Worm (Caenorhabditis elegans) whole organism, L4 larva: ENCODE data around the gene set-5.

Source experiments
- D1046.2 ChIP-seq: fragments of 200-800 bp; sonication (Bioruptor generic); IDR thresholded peaks from 2 replicates; pipeline ENCODE4 v1.3.6; 2022; ENCODE audit warnings: missing genetic modification characterization, missing compliant biosample characterization
- F26F4.8 ChIP-seq: fragments of 200-800 bp; sonication (Bioruptor generic); conservative IDR thresholded peaks from 2 replicates; pipeline ENCODE4 v1.3.6; 2022; ENCODE audit warnings: missing genetic modification characterization, missing compliant biosample characterization
- F37D6.2 ChIP-seq: sonication (generic microtip); optimal IDR thresholded peaks from 2 replicates; lab custom pipeline; 2016; ENCODE audit warnings: mild to moderate bottlenecking, missing genetic modification characterization, missing compliant biosample characterization
- F44E2.7 ChIP-seq: fragments of 200-800 bp; sonication (Bioruptor generic); IDR thresholded peaks from 2 replicates; pipeline ENCODE4 v2.1.2; 2022; ENCODE audit warnings: missing genetic modification characterization, missing compliant biosample characterization
- F49E8.2 ChIP-seq: sonication (generic microtip); optimal IDR thresholded peaks from 2 replicates; lab custom pipeline; 2016; ENCODE audit warnings: missing compliant biosample characterization, mild to moderate bottlenecking, missing genetic modification characterization, borderline replicate concordance
- Y105C5A.15 ChIP-seq: fragments of 200-800 bp; sonication (Bioruptor generic); IDR thresholded peaks from 2 replicates; pipeline ENCODE4 v1.3.6; 2022; ENCODE audit warnings: missing genetic modification characterization, missing compliant biosample characterization
- Y48G9A.11 ChIP-seq: fragments of 200-800 bp; sonication (Bioruptor generic); IDR thresholded peaks from 2 replicates; pipeline ENCODE4 v1.3.6; 2022; ENCODE audit warnings: missing genetic modification reagents, missing genetic modification characterization, missing compliant biosample characterization
- ZK337.2 ChIP-seq: fragments of 200-800 bp; sonication (Bioruptor generic); IDR thresholded peaks from 2 replicates; pipeline ENCODE4 v1.3.6; 2022; ENCODE audit warnings: missing genetic modification reagents, missing genetic modification characterization, missing compliant biosample characterization
- aha-1 ChIP-seq: fragments of 150-350 bp; peaks from one replicate; lab custom pipeline; 2014; ENCODE audit warnings: missing biosample characterization, missing genetic modification characterization
- ama-1 ChIP-seq: fragments of 150-350 bp; optimal IDR thresholded peaks from 2 replicates; lab custom pipeline; 2014; ENCODE audit warnings: inconsistent platforms, mixed read lengths
- arid-1 ChIP-seq: fragments of 200-800 bp; sonication (Bioruptor generic); conservative IDR thresholded peaks from 2 replicates; pipeline ENCODE4 v1.3.6; 2022; ENCODE audit warnings: missing genetic modification reagents, missing genetic modification characterization, missing compliant biosample characterization
- ceh-32 ChIP-seq: sonication (generic microtip); optimal IDR thresholded peaks from 2 replicates; lab custom pipeline; 2016; ENCODE audit warnings: mild to moderate bottlenecking, missing genetic modification characterization, missing compliant biosample characterization; ENCODE audit not compliant: poor library complexity
- ceh-82 ChIP-seq: sonication (generic microtip); optimal IDR thresholded peaks from 2 replicates; lab custom pipeline; 2017; ENCODE audit warnings: missing biosample characterization, missing genetic modification characterization
- dmd-6 ChIP-seq: fragments of 200-800 bp; sonication (Bioruptor generic); IDR thresholded peaks from 2 replicates; pipeline ENCODE4 v1.3.6; 2022; ENCODE audit warnings: missing genetic modification reagents, missing genetic modification characterization, missing compliant biosample characterization
- dmd-8 ChIP-seq: fragments of 200-800 bp; sonication (Bioruptor generic); IDR thresholded peaks from 2 replicates; pipeline ENCODE4 v1.3.6; 2022; ENCODE audit warnings: missing genetic modification characterization, missing compliant biosample characterization
- dmd-9 ChIP-seq: fragments of 200-800 bp; sonication (Bioruptor generic); IDR thresholded peaks from 2 replicates; pipeline ENCODE4 v1.3.6; 2022; ENCODE audit warnings: missing genetic modification reagents, missing genetic modification characterization, missing compliant biosample characterization
- dpl-1 ChIP-seq: fragments of 150-350 bp; optimal IDR thresholded peaks from 2 replicates; lab custom pipeline; 2014; ENCODE audit warnings: missing biosample characterization, missing genetic modification reagents, missing genetic modification characterization
- egl-43 ChIP-seq: fragments of 200-800 bp; sonication (Bioruptor generic); IDR thresholded peaks from 2 replicates; pipeline ENCODE4 v1.3.6; 2022; ENCODE audit warnings: missing genetic modification reagents, missing genetic modification characterization, missing compliant biosample characterization
- fkh-10 ChIP-seq: fragments of 150-350 bp; optimal IDR thresholded peaks from 2 replicates; lab custom pipeline; 2014; ENCODE audit warnings: missing biosample characterization, missing genetic modification reagents, missing genetic modification characterization
- gei-8 ChIP-seq: fragments of 200-800 bp; sonication (Bioruptor generic); optimal IDR thresholded peaks from 2 replicates; lab custom pipeline; 2018; ENCODE audit warnings: mild to moderate bottlenecking, missing genetic modification characterization, missing compliant biosample characterization
- hlh-11 ChIP-seq: fragments of 200-800 bp; sonication (Bioruptor generic); optimal IDR thresholded peaks from 2 replicates; lab custom pipeline; 2018; ENCODE audit warnings: mild to moderate bottlenecking, missing genetic modification characterization, missing compliant biosample characterization
- jun-1 ChIP-seq: fragments of 150-350 bp; optimal IDR thresholded peaks from 2 replicates; lab custom pipeline; 2014; ENCODE audit warnings: missing biosample characterization, missing genetic modification reagents, missing genetic modification characterization
- lim-7 ChIP-seq: fragments of 200-800 bp; sonication (Bioruptor generic); IDR thresholded peaks from 2 replicates; pipeline ENCODE4 v1.3.6; 2022; ENCODE audit warnings: missing genetic modification characterization, missing compliant biosample characterization
- lin-1 ChIP-seq: fragments of 200-800 bp; sonication (Bioruptor generic); IDR thresholded peaks from 2 replicates; pipeline ENCODE4 v1.3.6; 2022; ENCODE audit warnings: missing genetic modification reagents, missing genetic modification characterization, missing compliant biosample characterization
- lir-3 ChIP-seq: sonication (generic microtip); optimal IDR thresholded peaks from 2 replicates; lab custom pipeline; 2016; ENCODE audit warnings: mild to moderate bottlenecking, missing genetic modification characterization, missing compliant biosample characterization
- madf-9 ChIP-seq: fragments of 200-800 bp; sonication (Bioruptor generic); conservative IDR thresholded peaks from 2 replicates; pipeline ENCODE4 v1.3.6; 2022; ENCODE audit warnings: missing genetic modification reagents, missing genetic modification characterization, missing compliant biosample characterization
- mdl-1 ChIP-seq, 2 experiments: fragments of 150-350 bp in 1 of 2; sonication (generic microtip) in 1 of 2; optimal IDR thresholded peaks; 2 replicates each; lab custom pipeline; 2014 to 2017; ENCODE audit warnings: missing biosample characterization in 2 of 2, missing genetic modification characterization in 2 of 2
- mes-2 ChIP-seq: sonication (generic microtip); optimal IDR thresholded peaks from 2 replicates; lab custom pipeline; 2016; ENCODE audit warnings: missing genotype, mild to moderate bottlenecking, missing genetic modification characterization, missing compliant biosample characterization; ENCODE audit not compliant: poor library complexity, severe bottlenecking
- mxl-2 ChIP-seq: fragments of 200-800 bp; sonication (Bioruptor generic); conservative IDR thresholded peaks from 2 replicates; pipeline ENCODE4 v1.3.6; 2022; ENCODE audit warnings: missing genetic modification reagents, missing genetic modification characterization, missing compliant biosample characterization
- nhr-102 ChIP-seq: sonication (generic microtip); optimal IDR thresholded peaks from 2 replicates; lab custom pipeline; 2016; ENCODE audit warnings: mild to moderate bottlenecking, missing genetic modification characterization, moderate library complexity, missing compliant biosample characterization
- nhr-11 ChIP-seq: fragments of 150-350 bp; optimal IDR thresholded peaks from 2 replicates; lab custom pipeline; 2014; ENCODE audit warnings: missing biosample characterization, missing genetic modification characterization
- nhr-111 ChIP-seq: fragments of 200-800 bp; sonication (Bioruptor generic); optimal IDR thresholded peaks from 2 replicates; lab custom pipeline; 2018; ENCODE audit warnings: mild to moderate bottlenecking, missing genetic modification characterization, missing compliant biosample characterization
- nhr-237 ChIP-seq: sonication (generic microtip); optimal IDR thresholded peaks from 2 replicates; lab custom pipeline; 2017; ENCODE audit warnings: missing biosample characterization, missing genetic modification characterization
- nhr-41 ChIP-seq: fragments of 200-800 bp; sonication (Bioruptor generic); IDR thresholded peaks from 2 replicates; pipeline ENCODE4 v1.3.6; 2022; ENCODE audit warnings: missing genetic modification reagents, missing genetic modification characterization, missing compliant biosample characterization
- nhr-6 ChIP-seq: fragments of 150-350 bp; optimal IDR thresholded peaks from 2 replicates; lab custom pipeline; 2014; ENCODE audit warnings: missing biosample characterization, missing genetic modification characterization
- nhr-76 ChIP-seq: fragments of 150-350 bp; optimal IDR thresholded peaks from 2 replicates; lab custom pipeline; 2014; ENCODE audit warnings: missing biosample characterization, missing genetic modification characterization
- nhr-77 ChIP-seq: fragments of 150-350 bp; optimal IDR thresholded peaks from 2 replicates; lab custom pipeline; 2014; ENCODE audit warnings: missing biosample characterization, missing genetic modification characterization
- php-3 ChIP-seq: fragments of 200-800 bp; sonication (Bioruptor generic); IDR thresholded peaks from 2 replicates; pipeline ENCODE4 v1.3.6; 2022; ENCODE audit warnings: missing genetic modification reagents, missing genetic modification characterization, missing compliant biosample characterization
- rbr-2 ChIP-seq: sonication (generic microtip); optimal IDR thresholded peaks from 2 replicates; lab custom pipeline; 2016; ENCODE audit warnings: missing genotype, missing genetic modification characterization, missing compliant biosample characterization
- snpc-1.2 ChIP-seq: fragments of 200-800 bp; sonication (Bioruptor generic); IDR thresholded peaks from 2 replicates; pipeline ENCODE4 v1.3.6; 2022; ENCODE audit warnings: missing genetic modification reagents, missing genetic modification characterization, missing compliant biosample characterization
- spr-3 ChIP-seq: fragments of 200-800 bp; sonication (Bioruptor generic); optimal IDR thresholded peaks from 2 replicates; lab custom pipeline; 2018; ENCODE audit warnings: mild to moderate bottlenecking, missing genetic modification characterization, missing compliant biosample characterization
- unc-130 ChIP-seq: sonication (generic microtip); optimal IDR thresholded peaks from 2 replicates; lab custom pipeline; 2016; ENCODE audit warnings: missing genetic modification reagents, missing genetic modification characterization, missing compliant biosample characterization
- unc-39 ChIP-seq: sonication (generic microtip); optimal IDR thresholded peaks from 2 replicates; lab custom pipeline; 2017; ENCODE audit warnings: missing biosample characterization, missing genetic modification characterization
- vab-7 ChIP-seq: fragments of 200-800 bp; sonication (Bioruptor generic); IDR thresholded peaks from 2 replicates; pipeline ENCODE4 v1.3.6; 2022; ENCODE audit warnings: missing genetic modification reagents, missing genetic modification characterization, missing compliant biosample characterization
- zip-11 ChIP-seq: fragments of 200-800 bp; sonication (Bioruptor generic); IDR thresholded peaks from 2 replicates; pipeline ENCODE4 v1.3.6; 2022; ENCODE audit warnings: missing genetic modification characterization, missing compliant biosample characterization
- ztf-11 ChIP-seq: fragments of 150-350 bp; optimal IDR thresholded peaks from 2 replicates; lab custom pipeline; 2014; ENCODE audit warnings: missing biosample characterization, missing genetic modification characterization
- ztf-7 ChIP-seq: fragments of 150-350 bp; optimal IDR thresholded peaks from 2 replicates; lab custom pipeline; 2014; ENCODE audit warnings: missing biosample characterization, missing genetic modification characterization

Gene set-5

DNA sequence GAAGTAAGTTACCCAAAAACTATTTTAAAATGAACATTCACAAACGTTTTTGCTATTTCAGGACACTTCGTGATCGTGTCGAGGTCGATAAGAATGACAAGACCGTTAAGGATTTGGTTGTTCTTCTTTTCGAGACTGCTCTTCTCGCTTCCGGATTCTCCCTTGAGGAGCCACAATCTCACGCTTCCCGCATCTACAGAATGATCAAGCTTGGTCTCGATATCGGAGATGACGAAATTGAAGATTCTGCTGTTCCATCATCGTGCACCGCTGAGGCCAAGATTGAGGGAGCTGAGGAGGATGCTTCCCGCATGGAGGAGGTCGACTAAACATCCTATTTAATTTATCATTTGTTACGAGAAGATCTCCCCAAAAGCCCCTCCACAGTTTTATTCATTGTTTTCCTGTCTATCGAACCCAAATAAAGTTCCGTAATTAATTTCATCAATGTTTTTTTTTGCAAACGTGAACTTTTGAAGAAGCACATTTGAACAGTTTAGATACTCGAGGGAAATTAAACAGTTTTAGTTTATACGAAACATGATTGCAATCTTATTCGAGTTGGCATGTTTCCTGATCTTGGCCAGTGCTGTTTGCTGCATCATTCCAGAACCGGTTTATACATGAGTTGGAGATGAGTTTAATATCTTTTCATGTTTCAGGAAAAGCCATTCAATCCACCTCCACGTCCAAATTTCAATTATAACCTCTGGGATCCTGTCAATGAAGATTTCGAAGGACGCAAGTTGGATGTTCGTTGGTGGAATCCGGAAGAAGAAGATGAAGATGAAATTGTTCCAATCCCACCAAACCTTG is 10.5 kb upstream of the set-5 start, which contains the start of gene C47E8.11 (continued):
- TF ChIP-seq php-3 (GFP tag; lab: Robert Waterston, UW) = 0 out of 2 replicates have a peak, but pooled peaks have one; percentile 35
- no peak for TF ChIP-seq dmd-9 (GFP tag; lab: Robert Waterston, UW)
- TF ChIP-seq F26F4.8 (GFP tag; lab: Robert Waterston, UW) = peak; percentile 48; the same call in 1 of the 2 replicates
- peak; percentile 27 for TF ChIP-seq spr-3 (GFP tag; lab: Kevin White, UChicago)
- no peak for TF ChIP-seq lir-3 (tag; lab: Kevin White, UChicago)
- TF ChIP-seq mxl-2 (GFP tag; lab: Robert Waterston, UW) = no peak
- peak; percentile 68 for TF ChIP-seq F49E8.2 (tag; lab: Kevin White, UChicago)
- no peak for TF ChIP-seq fkh-10 (GFP tag; lab: Kevin White, UChicago)
- peak; percentile 3 for TF ChIP-seq rbr-2
- TF ChIP-seq egl-43 (GFP tag; lab: Robert Waterston, UW) = no peak
- peak; percentile 64; the same call in 1 of the 2 replicates for TF ChIP-seq Y48G9A.11 (GFP tag; lab: Robert Waterston, UW)
- TF ChIP-seq ztf-7 = no peak
- TF ChIP-seq nhr-76 (tag; lab: Kevin White, UChicago) = no peak
- TF ChIP-seq ceh-32 (tag; lab: Kevin White, UChicago) = no peak
- no peak for TF ChIP-seq unc-39 (tag; lab: Kevin White, UChicago)
- no peak for TF ChIP-seq ztf-11 (tag; lab: Kevin White, UChicago)
- 0 out of 2 replicates have a peak, but pooled peaks have one; percentile 14 for TF ChIP-seq nhr-41
- no peak for TF ChIP-seq D1046.2 (GFP tag; lab: Robert Waterston, UW)
- no peak; the same call in 1 of the 2 replicates for TF ChIP-seq dmd-6 (GFP tag; lab: Robert Waterston, UW)
- TF ChIP-seq zip-11 (GFP tag; lab: Robert Waterston, UW) = 0 out of 2 replicates have a peak, but pooled peaks have one; percentile 5
- peak; percentile 98 for TF ChIP-seq aha-1
- TF ChIP-seq ceh-82 (tag; lab: Kevin White, UChicago) = no peak
- no peak for TF ChIP-seq jun-1 (tag; lab: Kevin White, UChicago)
- no peak for TF ChIP-seq mes-2
- TF ChIP-seq snpc-1.2 (GFP tag; lab: Robert Waterston, UW) = peak; percentile 50
- TF ChIP-seq ama-1 (lab: Kevin White, UChicago) = peak; percentile 71
- no peak for TF ChIP-seq F44E2.7 (GFP tag; lab: Robert Waterston, UW)
- TF ChIP-seq F37D6.2 (tag; lab: Kevin White, UChicago) = no peak
- no peak for TF ChIP-seq nhr-237 (tag; lab: Kevin White, UChicago)
- no peak for TF ChIP-seq ZK337.2 (GFP tag; lab: Robert Waterston, UW)
- peak; percentile 9 for TF ChIP-seq dpl-1

DNA sequence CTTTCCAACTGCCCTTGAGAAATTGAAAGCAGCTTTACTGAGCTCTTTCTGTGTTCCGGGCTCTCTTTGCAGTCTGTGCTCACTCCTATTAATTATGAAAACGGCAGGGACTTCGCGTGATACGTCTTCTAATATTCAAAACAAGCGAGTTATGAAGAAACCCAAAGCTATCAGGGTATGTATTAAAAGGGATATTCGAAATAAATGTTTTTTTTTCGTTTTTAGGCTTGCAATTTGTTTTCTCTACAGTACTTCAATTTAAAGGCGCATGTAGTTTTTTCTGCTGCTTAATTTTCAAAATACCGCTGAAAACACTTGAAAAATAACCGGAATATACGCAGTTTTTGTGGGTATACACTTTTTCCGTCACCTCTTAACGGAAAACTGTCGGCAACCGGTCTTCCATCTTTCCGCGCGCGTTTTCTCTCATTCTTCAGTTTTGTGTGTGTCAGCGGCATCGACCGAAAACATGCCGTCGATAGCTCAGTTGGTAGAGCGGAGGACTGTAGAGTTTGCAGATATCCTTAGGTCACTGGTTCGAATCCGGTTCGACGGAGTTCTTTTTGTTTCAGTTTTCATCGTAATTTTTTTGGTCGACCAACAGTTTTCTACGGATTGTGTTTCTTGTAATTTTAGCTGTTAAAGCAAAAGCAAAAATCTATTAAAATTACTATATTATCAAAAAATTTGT is 9.6 kb upstream of the set-5 start, which contains the start of gene gasr-8:
gasr-8 (plus strand) TSS at position 51 of the 691 bp plus-strand sequence.
- TF ChIP-seq Y105C5A.15 (GFP tag; lab: Robert Waterston, UW) = 0 out of 2 replicates have a peak, but pooled peaks have one; percentile 15
- TF ChIP-seq D1046.2 (GFP tag; lab: Robert Waterston, UW) = no peak
- no peak for TF ChIP-seq nhr-111
- peak; percentile 62; the same call in 1 of the 2 replicates for TF ChIP-seq lim-7
- no peak for TF ChIP-seq nhr-11 (tag; lab: Kevin White, UChicago)
- TF ChIP-seq hlh-11 (tag; lab: Kevin White, UChicago) = peak; percentile 1
- TF ChIP-seq nhr-6 (tag; lab: Kevin White, UChicago) = peak; percentile 21
- peak; percentile 69 for TF ChIP-seq lin-1
- TF ChIP-seq aha-1 = peak; percentile 35
- TF ChIP-seq nhr-102 (tag; lab: Kevin White, UChicago) = peak; percentile 3
- peak; percentile 39 for TF ChIP-seq dmd-6 (GFP tag; lab: Robert Waterston, UW)
- no peak for TF ChIP-seq mdl-1 (tag; optimal IDR thresholded peaks at IDR 0.05; lab: Kevin White, UChicago)
- no peak for TF ChIP-seq nhr-77 (tag; lab: Kevin White, UChicago)
- 0 out of 2 replicates have a peak, but pooled peaks have one; percentile 22 for TF ChIP-seq madf-9 (GFP tag; lab: Robert Waterston, UW)
- peak; percentile 20 for TF ChIP-seq unc-130 (GFP tag; lab: Kevin White, UChicago)
- TF ChIP-seq arid-1 (GFP tag; lab: Robert Waterston, UW) = 0 out of 2 replicates have a peak, but pooled peaks have one; percentile 42
- 0 out of 2 replicates have a peak, but pooled peaks have one; percentile 3 for TF ChIP-seq mxl-2 (GFP tag; lab: Robert Waterston, UW)
- no peak for TF ChIP-seq gei-8 (GFP tag; lab: Kevin White, UChicago)
- TF ChIP-seq dmd-8 (GFP tag; lab: Robert Waterston, UW) = peak; percentile 72; the same call in 1 of the 2 replicates
- TF ChIP-seq vab-7 (GFP tag; lab: Robert Waterston, UW) = peak; percentile 51; the same call in 1 of the 2 replicates
- TF ChIP-seq Y48G9A.11 (GFP tag; lab: Robert Waterston, UW) = peak; percentile 29; the same call in 1 of the 2 replicates
- peak; percentile 68 for TF ChIP-seq mes-2
